Worm (Caenorhabditis elegans) whole organism, L4/young adult: Measurements from ENCODE around the gene B0361.4.

Experiments used
- W03F9.2 ChIP-seq: fragments of 150-350 bp; optimal IDR thresholded peaks from 2 replicates; lab custom pipeline; 2014; ENCODE audit warnings: missing biosample characterization, missing genetic modification characterization
- dao-5 ChIP-seq: sonication (generic microtip); optimal IDR thresholded peaks from 2 replicates; lab custom pipeline; 2016; ENCODE audit warnings: missing genotype, missing genetic modification characterization, moderate library complexity, missing compliant biosample characterization
- him-1 ChIP-seq: sonication (generic microtip); optimal IDR thresholded peaks from 2 replicates; lab custom pipeline; 2016; ENCODE audit warnings: missing genotype, missing genetic modification reagents, missing genetic modification characterization, missing compliant biosample characterization

DNA sequence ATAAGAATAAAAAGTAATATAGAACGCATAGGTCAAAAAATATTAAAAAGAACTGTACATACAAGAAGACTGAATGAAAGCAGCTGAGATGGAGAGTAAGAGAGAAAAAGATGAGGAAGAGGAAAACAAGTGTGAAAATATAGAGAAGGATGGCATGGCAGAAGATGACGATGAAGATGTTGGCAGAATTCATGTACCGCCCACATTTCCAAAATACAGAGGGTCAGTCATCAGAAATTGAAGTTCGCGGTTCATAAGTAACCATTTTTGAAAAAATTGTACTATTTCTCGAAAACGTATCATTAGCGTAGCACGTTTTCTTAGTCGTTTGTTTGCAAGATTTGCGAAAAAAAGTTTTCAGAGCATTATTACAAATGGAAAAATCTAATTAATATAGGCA lies 11.1 kb upstream of the B0361.4 start, which contains the start of gene zmp-6:
- TF ChIP-seq him-1 (tag; lab: Kevin White, UChicago) (no peak), W03F9.2 (no peak), dao-5 (tag; lab: Kevin White, UChicago) (no peak)
